Worm (Caenorhabditis elegans): Measurements from ENCODE around the gene ZK287.9.

Gene ZK287.9

ce11 chrV:9699216-9699615 lies 20.1 kb downstream of the ZK287.9 start:
- TF ChIP-seq somi-1 (GFP tag; optimal IDR thresholded peaks at IDR 0.05) = no peak
- TF ChIP-seq zfh-2 (GFP tag; conservative IDR thresholded peaks at IDR 0.05) = no peak
- no peak for TF ChIP-seq lag-1 (GFP tag; IDR thresholded peaks at IDR 0.05)
- no peak for TF ChIP-seq hsf-1 (GFP tag; IDR thresholded peaks at IDR 0.05)
- no peak for TF ChIP-seq ceh-58 (GFP tag; IDR thresholded peaks at IDR 0.05)
- TF ChIP-seq unc-62 (GFP tag; optimal IDR thresholded peaks at IDR 0.05) = no peak

- TF ChIP-seq nhr-80 (tag; optimal IDR thresholded peaks at IDR 0.05) (peak; percentile 10), mes-4 (tag; optimal IDR thresholded peaks at IDR 0.05) (no peak), madf-8 (GFP tag; conservative IDR thresholded peaks at IDR 0.05) (no peak)
Measured at ce11 chrV:9701861-9702260, 22.7 kb downstream of the ZK287.9 start.

ce11 chrV:9702755-9703154 lies 23.6 kb downstream of the ZK287.9 start, which contains the start of gene xbx-6:
Gene xbx-6 (plus strand): TSS chrV:9703055.
- TF ChIP-seq attf-5 (GFP tag; optimal IDR thresholded peaks at IDR 0.05) (no peak), F39B2.1 (GFP tag; IDR thresholded peaks at IDR 0.05) (no peak), fkh-3 (tag; optimal IDR thresholded peaks at IDR 0.05) (no peak), B0035.1 (tag; optimal IDR thresholded peaks at IDR 0.05) (no peak), ztf-18 (tag; optimal IDR thresholded peaks at IDR 0.05) (no peak), ztf-22 (GFP tag; optimal IDR thresholded peaks at IDR 0.05) (no peak), efl-1 (GFP tag; optimal IDR thresholded peaks at IDR 0.05) (no peak)

- TF ChIP-seq madf-8 (GFP tag; conservative IDR thresholded peaks at IDR 0.05) (peak; percentile 44), lsl-1 (GFP tag; optimal IDR thresholded peaks at IDR 0.05) (peak; percentile 86), madf-6 (GFP tag; IDR thresholded peaks at IDR 0.05) (peak; percentile 83), efl-1 (GFP tag; optimal IDR thresholded peaks at IDR 0.05) (peak; percentile 85), ceh-27 (GFP tag; optimal IDR thresholded peaks at IDR 0.05) (no peak), dpl-1 (GFP tag; optimal IDR thresholded peaks at IDR 0.05) (peak; percentile 43), F33H1.4 (GFP tag; IDR thresholded peaks at IDR 0.05) (peak; percentile 64), xnd-1 (tag; optimal IDR thresholded peaks at IDR 0.05) (peak; percentile 42), unc-130 (GFP tag; optimal IDR thresholded peaks at IDR 0.05) (no peak), nhr-27 (tag; optimal IDR thresholded peaks at IDR 0.05) (no peak), ceh-91 (GFP tag; IDR thresholded peaks at IDR 0.05) (peak; percentile 63)
Measured at ce11 chrV:9703549-9703948, 24.4 kb downstream of the ZK287.9 start.

- TF ChIP-seq ztf-28 (GFP tag; IDR thresholded peaks at IDR 0.05) (no peak), K12H6.12 (tag; optimal IDR thresholded peaks at IDR 0.05) (peak; percentile 47), cebp-1 (GFP tag; IDR thresholded peaks at IDR 0.05) (peak; percentile 78; the same call in 1 of the 2 replicates), cebp-1 (tag; optimal IDR thresholded peaks at IDR 0.05) (peak; percentile 96), ztf-18 (tag; optimal IDR thresholded peaks at IDR 0.05) (no peak), ceh-27 (GFP tag; optimal IDR thresholded peaks at IDR 0.05) (peak; percentile 74), ztf-6 (GFP tag; IDR thresholded peaks at IDR 0.05) (no peak), aptf-2 (GFP tag; conservative IDR thresholded peaks at IDR 0.05) (no peak), hmg-1.2 (GFP tag; IDR thresholded peaks at IDR 0.05) (peak; percentile 63; the same call in 1 of the 2 replicates), ztf-22 (GFP tag; optimal IDR thresholded peaks at IDR 0.05) (no peak), ztf-3 (GFP tag; optimal IDR thresholded peaks at IDR 0.05) (no peak), F55B11.4 (tag; optimal IDR thresholded peaks at IDR 0.05; ENCODE audit: borderline replicate concordance, insufficient read depth) (no peak), hlh-12 (tag; optimal IDR thresholded peaks at IDR 0.05) (no peak), tbp1 (GFP tag; optimal IDR thresholded peaks at IDR 0.05) (no peak), zfh-2 (GFP tag; conservative IDR thresholded peaks at IDR 0.05) (no peak), Y53F4B.3 (GFP tag; IDR thresholded peaks at IDR 0.05) (no peak), ceh-79 (tag; optimal IDR thresholded peaks at IDR 0.05) (no peak)
Measured at ce11 chrV:9704399-9704798, 25.2 kb downstream of the ZK287.9 start.

All from whole organism, young adult.